Fruit fly (Drosophila melanogaster) whole organism, embryonic: ENCODE measurements around the gene corto.
A peak's percentile ranks its signal among the peaks of the same experiment; 100 is the strongest.

ENCODE experiments used
- Abd-B ChIP-seq: fragments of 200-800 bp; sonication (Bioruptor generic); optimal IDR thresholded peaks from 2 replicates; lab custom pipeline; 2018; ENCODE audit warnings: missing biosample characterization, mild to moderate bottlenecking, missing genetic modification characterization, moderate library complexity
- Ada2b ChIP-seq: fragments of 200-800 bp; sonication (Bioruptor generic); IDR thresholded peaks from 2 replicates; pipeline ENCODE4 v1.3.6; 2022; ENCODE audit warnings: missing biosample characterization, missing genetic modification characterization
- CG12391 ChIP-seq: fragments of 200-800 bp; sonication (Bioruptor generic); optimal IDR thresholded peaks from 3 replicates; lab custom pipeline; 2018; ENCODE audit warnings: missing biosample characterization, mild to moderate bottlenecking, missing genetic modification characterization, moderate library complexity
- CG12659 ChIP-seq: fragments of 200-800 bp; sonication (Bioruptor generic); optimal IDR thresholded peaks from 3 replicates; lab custom pipeline; 2017; ENCODE audit warnings: mild to moderate bottlenecking, missing biosample characterization, missing genetic modification reagents, missing genetic modification characterization
- CG12769 ChIP-seq: fragments of 200-800 bp; sonication (Bioruptor generic); optimal IDR thresholded peaks from 2 replicates; lab custom pipeline; 2019; ENCODE audit warnings: missing biosample characterization, mild to moderate bottlenecking, missing genetic modification characterization, moderate library complexity
- CG13296 ChIP-seq: fragments of 200-800 bp; sonication (Bioruptor generic); optimal IDR thresholded peaks from 3 replicates; lab custom pipeline; 2018; ENCODE audit warnings: missing biosample characterization, mild to moderate bottlenecking, missing genetic modification characterization
- CG13894 ChIP-seq: fragments of 200-800 bp; sonication (Bioruptor generic); optimal IDR thresholded peaks from 3 replicates; lab custom pipeline; 2018; ENCODE audit warnings: missing biosample characterization, mild to moderate bottlenecking, missing genetic modification characterization, moderate library complexity
- CG1529 ChIP-seq: fragments of 200-800 bp; sonication (Bioruptor generic); optimal IDR thresholded peaks from 3 replicates; lab custom pipeline; 2018; ENCODE audit warnings: missing biosample characterization, missing genetic modification characterization
- CG1603 ChIP-seq: fragments of 200-800 bp; sonication (Bioruptor generic); optimal IDR thresholded peaks from 2 replicates; lab custom pipeline; 2019; ENCODE audit warnings: missing biosample characterization, mild to moderate bottlenecking, missing genetic modification characterization, moderate library complexity
- CG17612 ChIP-seq: fragments of 200-800 bp; sonication (Bioruptor generic); IDR thresholded peaks from 2 replicates; pipeline ENCODE4 v1.3.6; 2022; ENCODE audit warnings: missing biosample characterization, missing genetic modification characterization
- CG17802 ChIP-seq: fragments of 200-800 bp; sonication (Bioruptor generic); optimal IDR thresholded peaks from 2 replicates; lab custom pipeline; 2018; ENCODE audit warnings: missing biosample characterization, mild to moderate bottlenecking, missing genetic modification characterization, moderate library complexity
- CG3065 ChIP-seq: fragments of 200-800 bp; sonication (Bioruptor generic); optimal IDR thresholded peaks from 2 replicates; lab custom pipeline; 2016; ENCODE audit warnings: missing biosample characterization, missing genetic modification characterization
- CG3163 ChIP-seq: fragments of 200-800 bp; sonication (Bioruptor generic); optimal IDR thresholded peaks from 3 replicates; lab custom pipeline; 2016; ENCODE audit warnings: missing biosample characterization, missing genetic modification characterization
- CG4360 ChIP-seq: fragments of 200-800 bp; sonication (Bioruptor generic); IDR thresholded peaks from 2 replicates; pipeline ENCODE4 v1.3.6; 2022; ENCODE audit warnings: missing biosample characterization, missing genetic modification characterization
- CG7839 ChIP-seq: fragments of 200-800 bp; sonication (Bioruptor generic); optimal IDR thresholded peaks from 3 replicates; lab custom pipeline; 2018; ENCODE audit warnings: missing biosample characterization, mild to moderate bottlenecking, missing genetic modification characterization, moderate library complexity
- CG8290 ChIP-seq, 3 experiments: fragments of 200-800 bp; sonication (Bioruptor generic); optimal IDR thresholded peaks; 2 replicates each; lab custom pipeline; 2016 to 2019; ENCODE audit warnings: missing biosample characterization in 3 of 3, missing genetic modification characterization in 3 of 3, mild to moderate bottlenecking in 2 of 3, moderate library complexity in 1 of 3
- CG9215 ChIP-seq: fragments of 200-800 bp; sonication (Bioruptor generic); IDR thresholded peaks from 2 replicates; pipeline ENCODE4 v1.3.6; 2022; ENCODE audit warnings: missing biosample characterization, missing genetic modification characterization
- CG9797 ChIP-seq: fragments of 200-800 bp; sonication (Bioruptor generic); optimal IDR thresholded peaks from 3 replicates; lab custom pipeline; 2018; ENCODE audit warnings: missing biosample characterization, mild to moderate bottlenecking, missing genetic modification characterization
- CHES-1-like ChIP-seq: fragments of 200-800 bp; sonication (Bioruptor generic); optimal IDR thresholded peaks from 2 replicates; lab custom pipeline; 2016; ENCODE audit warnings: missing biosample characterization, missing genetic modification characterization
- CoRest ChIP-seq: fragments of 200-800 bp; sonication (Bioruptor generic); optimal IDR thresholded peaks from 3 replicates; lab custom pipeline; 2018; ENCODE audit warnings: missing biosample characterization, mild to moderate bottlenecking, missing genetic modification characterization, moderate library complexity
- D19A ChIP-seq: fragments of 200-800 bp; optimal IDR thresholded peaks from 3 replicates; lab custom pipeline; 2019; ENCODE audit warnings: missing biosample characterization, mild to moderate bottlenecking, missing genetic modification characterization, moderate library complexity
- Dad ChIP-seq: fragments of 200-800 bp; sonication (Bioruptor generic); optimal IDR thresholded peaks from 3 replicates; lab custom pipeline; 2016; ENCODE audit warnings: missing biosample characterization, missing genetic modification characterization
- Eip74EF ChIP-seq, 2 experiments: fragments of 200-800 bp in 1 of 2; fragments of >200 bp in 1 of 2; sonication (Bioruptor generic) in 1 of 2; optimal IDR thresholded peaks; 2 replicates each; lab custom pipeline; 2017 to 2019; ENCODE audit warnings: missing biosample characterization in 2 of 2, missing genetic modification characterization in 2 of 2, mild to moderate bottlenecking in 1 of 2, moderate library complexity in 1 of 2
- GATAe ChIP-seq: fragments of 200-800 bp; sonication (Bioruptor generic); conservative IDR thresholded peaks from 2 replicates; pipeline ENCODE4 v1.3.6; 2022; ENCODE audit warnings: missing biosample characterization, missing genetic modification characterization
- HLH54F ChIP-seq: fragments of 200-800 bp; sonication (Bioruptor generic); optimal IDR thresholded peaks from 3 replicates; lab custom pipeline; 2016; ENCODE audit warnings: missing biosample characterization, missing genetic modification characterization
- Hsf ChIP-seq: fragments of 200-800 bp; sonication (Bioruptor generic); optimal IDR thresholded peaks from 3 replicates; lab custom pipeline; 2016; ENCODE audit warnings: missing biosample characterization, missing genetic modification characterization
- Mrtf ChIP-seq: fragments of 200-800 bp; sonication (Bioruptor generic); IDR thresholded peaks from 3 replicates; pipeline ENCODE4 v1.3.6; 2022; ENCODE audit warnings: missing biosample characterization, missing genetic modification characterization
- ab ChIP-seq: fragments of 200-800 bp; sonication (Bioruptor generic); optimal IDR thresholded peaks from 2 replicates; lab custom pipeline; 2016; ENCODE audit warnings: missing biosample characterization, missing genetic modification characterization
- abd-A ChIP-seq: fragments of 200-800 bp; sonication (Bioruptor generic); optimal IDR thresholded peaks from 3 replicates; lab custom pipeline; 2019; ENCODE audit warnings: missing biosample characterization, mild to moderate bottlenecking, missing genetic modification characterization, moderate library complexity
- bbx ChIP-seq: fragments of 200-800 bp; sonication (Bioruptor generic); IDR thresholded peaks from 2 replicates; pipeline ENCODE4 v1.3.6; 2022; ENCODE audit warnings: missing biosample characterization, missing genetic modification characterization; ENCODE audit not compliant: partially characterized antibody
- br ChIP-seq: fragments of >200 bp; optimal IDR thresholded peaks from 2 replicates; lab custom pipeline; 2017
- bsh ChIP-seq, 2 experiments: fragments of 200-800 bp; sonication (Bioruptor generic); optimal IDR thresholded peaks; 2 replicates each; lab custom pipeline; 2017 to 2018; ENCODE audit warnings: mild to moderate bottlenecking in 2 of 2, missing biosample characterization in 2 of 2, missing genetic modification characterization in 2 of 2, moderate library complexity in 1 of 2
- cad ChIP-seq: fragments of >200 bp; optimal IDR thresholded peaks from 2 replicates; lab custom pipeline; 2017; ENCODE audit warnings: missing biosample characterization, missing genetic modification characterization
- cg ChIP-seq: fragments of 200-800 bp; sonication (Bioruptor generic); optimal IDR thresholded peaks from 3 replicates; lab custom pipeline; 2019; ENCODE audit warnings: missing biosample characterization, mild to moderate bottlenecking, missing genetic modification characterization, moderate library complexity
- esg ChIP-seq: fragments of 200-800 bp; sonication (Bioruptor generic); conservative IDR thresholded peaks from 2 replicates; pipeline ENCODE4 v1.3.6; 2022; ENCODE audit warnings: missing biosample characterization, missing genetic modification characterization
- fd102C ChIP-seq: fragments of 200-800 bp; sonication (Bioruptor generic); optimal IDR thresholded peaks from 2 replicates; lab custom pipeline; 2018; ENCODE audit warnings: missing biosample characterization, mild to moderate bottlenecking, missing genetic modification characterization, moderate library complexity
- gcm ChIP-seq: fragments of 200-800 bp; sonication (Bioruptor generic); optimal IDR thresholded peaks from 2 replicates; lab custom pipeline; 2019; ENCODE audit warnings: missing biosample characterization, mild to moderate bottlenecking, missing genetic modification characterization, moderate library complexity
- gro ChIP-seq: fragments of 200-800 bp; sonication (Bioruptor generic); optimal IDR thresholded peaks from 2 replicates; lab custom pipeline; 2016; ENCODE audit warnings: missing biosample characterization, missing genetic modification characterization
- jigr1 ChIP-seq: fragments of 200-800 bp; sonication (Bioruptor generic); IDR thresholded peaks from 3 replicates; pipeline ENCODE4 v1.3.6; 2022; ENCODE audit warnings: missing biosample characterization, missing genetic modification characterization
- kni ChIP-seq: fragments of 200-800 bp; sonication (Bioruptor generic); optimal IDR thresholded peaks from 3 replicates; lab custom pipeline; 2017; ENCODE audit warnings: mild to moderate bottlenecking, missing biosample characterization, missing genetic modification reagents, missing genetic modification characterization
- mirr ChIP-seq: fragments of 200-800 bp; sonication (Bioruptor generic); optimal IDR thresholded peaks from 3 replicates; lab custom pipeline; 2018; ENCODE audit warnings: missing biosample characterization, mild to moderate bottlenecking, missing genetic modification characterization
- nom ChIP-seq: fragments of 200-800 bp; sonication (Bioruptor generic); optimal IDR thresholded peaks from 2 replicates; lab custom pipeline; 2017; ENCODE audit warnings: missing biosample characterization, missing genetic modification characterization, mild to moderate bottlenecking, moderate library complexity, missing genetic modification reagents
- pita ChIP-seq: fragments of 200-800 bp; sonication (Bioruptor generic); optimal IDR thresholded peaks from 2 replicates; lab custom pipeline; 2017; ENCODE audit warnings: missing biosample characterization, mild to moderate bottlenecking, missing genetic modification characterization
- sd ChIP-seq: fragments of 200-800 bp; sonication (Bioruptor generic); optimal IDR thresholded peaks from 3 replicates; lab custom pipeline; 2018; ENCODE audit warnings: missing biosample characterization, mild to moderate bottlenecking, missing genetic modification characterization, moderate library complexity
- sqz ChIP-seq: fragments of 200-800 bp; sonication (Bioruptor generic); optimal IDR thresholded peaks from 3 replicates; lab custom pipeline; 2018; ENCODE audit warnings: missing biosample characterization, mild to moderate bottlenecking, missing genetic modification characterization
- twi ChIP-seq: fragments of 200-800 bp; optimal IDR thresholded peaks from 2 replicates; lab custom pipeline; 2019; ENCODE audit warnings: missing biosample characterization, mild to moderate bottlenecking, missing genetic modification characterization, moderate library complexity
- unpg ChIP-seq: fragments of 200-800 bp; sonication (Bioruptor generic); optimal IDR thresholded peaks from 3 replicates; lab custom pipeline; 2018; ENCODE audit warnings: missing biosample characterization, mild to moderate bottlenecking, missing genetic modification characterization, moderate library complexity

corto gene

DNA sequence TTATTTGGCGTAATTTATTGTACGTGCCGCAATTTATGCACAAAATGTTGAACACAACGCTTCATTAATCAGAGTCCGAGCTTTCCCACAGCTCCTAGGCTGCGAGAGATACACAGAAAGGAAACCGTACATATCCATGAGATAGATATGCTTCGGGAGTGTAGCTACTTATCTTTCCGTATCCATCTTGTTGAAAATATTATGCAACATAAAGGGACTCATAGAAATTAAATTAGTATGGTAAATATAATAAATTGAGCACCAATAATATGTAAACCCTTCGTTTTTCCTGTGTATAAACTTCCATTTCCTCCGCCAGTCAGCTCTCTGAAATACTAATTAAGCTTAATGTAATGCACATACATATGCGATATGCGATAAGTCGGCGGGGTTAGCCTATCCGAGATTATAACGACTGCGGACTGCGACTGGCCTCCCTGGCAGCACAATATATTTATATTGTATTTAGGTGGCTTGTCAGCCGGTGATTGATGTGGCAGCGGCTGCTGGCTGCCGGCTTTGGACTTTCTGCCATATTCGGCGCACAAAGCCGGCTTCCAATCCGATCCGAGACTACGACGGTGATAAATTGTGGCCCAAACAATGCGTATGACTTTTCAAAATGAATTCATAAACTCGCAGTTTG is 56.0 kb downstream of the corto start (continued):
- no peak for TF ChIP-seq HLH54F (GFP tag; lab: Kevin White, UChicago)
- TF ChIP-seq CG7839 (tag; lab: Kevin White, UChicago): no peak
- TF ChIP-seq CHES-1-like: no peak
- no peak for TF ChIP-seq CG3163 (GFP tag; lab: Kevin White, UChicago)
- no peak for TF ChIP-seq CG8290 (GFP tag; optimal IDR thresholded peaks at IDR 0.05; lab: Kevin White, UChicago)
- TF ChIP-seq CG8290 (tag; optimal IDR thresholded peaks at IDR 0.05; lab: Kevin White, UChicago): peak in 1 of 2 experiments; percentile 28
- TF ChIP-seq GATAe (GFP tag; lab: Robert Waterston, UW): no peak
- no peak for TF ChIP-seq esg (GFP tag; lab: Robert Waterston, UW)
- no peak for TF ChIP-seq Mrtf (GFP tag; lab: Robert Waterston, UW)
- no peak for TF ChIP-seq Eip74EF (GFP tag; optimal IDR thresholded peaks at IDR 0.05; lab: Kevin White, UChicago)
- TF ChIP-seq mirr: no peak
- TF ChIP-seq CG17612 (GFP tag; lab: Robert Waterston, UW): no peak
- no peak for TF ChIP-seq gro (GFP tag; lab: Kevin White, UChicago)
- no peak for TF ChIP-seq CoRest (tag; lab: Kevin White, UChicago)
- no peak for TF ChIP-seq Dad (GFP tag; lab: Kevin White, UChicago)
- TF ChIP-seq bbx: no peak
- no peak for TF ChIP-seq jigr1 (GFP tag; lab: Robert Waterston, UW)
- TF ChIP-seq br (lab: Kevin White, UChicago): no peak
- no peak for TF ChIP-seq CG12769 (tag; lab: Kevin White, UChicago)
- no peak for TF ChIP-seq pita
- no peak for TF ChIP-seq unpg (GFP tag; lab: Kevin White, UChicago)
- TF ChIP-seq CG9215 (GFP tag; lab: Robert Waterston, UW): no peak
- TF ChIP-seq ab (GFP tag; lab: Kevin White, UChicago): no peak
- TF ChIP-seq CG17802 (tag; lab: Kevin White, UChicago): no peak
- TF ChIP-seq bsh (GFP tag; optimal IDR thresholded peaks at IDR 0.05; lab: Kevin White, UChicago): peak in 1 of 2 experiments; percentile 24
- TF ChIP-seq cg: no peak
- no peak for TF ChIP-seq CG12659
- no peak for TF ChIP-seq sqz (GFP tag; lab: Kevin White, UChicago)
- no peak for TF ChIP-seq CG12391
- no peak for TF ChIP-seq CG3065 (GFP tag; lab: Kevin White, UChicago)
- TF ChIP-seq fd102C (GFP tag; lab: Kevin White, UChicago): no peak
- TF ChIP-seq CG13296 (GFP tag; lab: Kevin White, UChicago): no peak

- TF ChIP-seq CG1603 (tag; lab: Kevin White, UChicago) (peak; percentile 11), kni (peak; percentile 66), CG13894 (tag; lab: Kevin White, UChicago) (peak; percentile 86), CG4360 (peak; percentile 32; the same call in 1 of the 2 replicates), cad (GFP tag; lab: Kevin White, UChicago) (peak; percentile 68), sd (tag; lab: Kevin White, UChicago) (peak; percentile 30), nom (GFP tag; lab: Kevin White, UChicago) (peak; percentile 20), CG1529 (GFP tag; lab: Kevin White, UChicago) (no peak), D19A (tag; lab: Kevin White, UChicago) (peak; percentile 3), abd-A (tag; lab: Kevin White, UChicago) (peak; percentile 87), cg (peak; percentile 28), sqz (GFP tag; lab: Kevin White, UChicago) (peak; percentile 56), Abd-B (GFP tag; lab: Kevin White, UChicago) (peak; percentile 80), CG12391 (no peak), CG8290 (GFP tag; optimal IDR thresholded peaks at IDR 0.05; lab: Kevin White, UChicago) (no peak), CG8290 (tag; optimal IDR thresholded peaks at IDR 0.05; lab: Kevin White, UChicago) (peak in 1 of 2 experiments; percentile 9), CG9797 (GFP tag; lab: Kevin White, UChicago) (no peak), Ada2b (GFP tag; lab: Robert Waterston, UW) (no peak), gcm (GFP tag; lab: Kevin White, UChicago) (peak; percentile 47), twi (tag; lab: Kevin White, UChicago) (peak; percentile 7), Hsf (GFP tag; lab: Kevin White, UChicago) (no peak)
Observed at dm6 chr3R:5028053-5028729, 58.7 kb downstream of the corto start.
